Fruit fly (Drosophila melanogaster) whole organism, embryonic: ENCODE results near the gene CG42268.

Source experiments
- B-H2 ChIP-seq: fragments of 200-800 bp; sonication (Bioruptor generic); optimal IDR thresholded peaks from 2 replicates; lab custom pipeline; 2018; ENCODE audit warnings: missing biosample characterization, mild to moderate bottlenecking, missing genetic modification characterization
- Blimp-1 ChIP-seq: fragments of 200-800 bp; sonication (Bioruptor generic); optimal IDR thresholded peaks from 3 replicates; lab custom pipeline; 2018; ENCODE audit warnings: missing biosample characterization, missing genetic modification characterization, mild to moderate bottlenecking, moderate library complexity, missing genetic modification reagents
- Bteb2 ChIP-seq: fragments of 200-800 bp; sonication (Bioruptor generic); optimal IDR thresholded peaks from 2 replicates; lab custom pipeline; 2016; ENCODE audit warnings: missing biosample characterization, missing genetic modification characterization
- CG10147 ChIP-seq: fragments of 200-800 bp; sonication (Bioruptor generic); optimal IDR thresholded peaks from 2 replicates; lab custom pipeline; 2019; ENCODE audit warnings: missing biosample characterization, mild to moderate bottlenecking, missing genetic modification characterization, moderate library complexity
- CG10274 ChIP-seq: fragments of 200-800 bp; sonication (Bioruptor generic); optimal IDR thresholded peaks from 3 replicates; lab custom pipeline; 2017; ENCODE audit warnings: missing biosample characterization, mild to moderate bottlenecking, missing genetic modification characterization
- CG10979 ChIP-seq: fragments of 200-800 bp; sonication (Bioruptor generic); optimal IDR thresholded peaks from 2 replicates; lab custom pipeline; 2018; ENCODE audit warnings: missing biosample characterization, mild to moderate bottlenecking, missing genetic modification characterization, moderate library complexity
- CG11723 ChIP-seq: fragments of 200-800 bp; sonication (Bioruptor generic); optimal IDR thresholded peaks from 2 replicates; lab custom pipeline; 2017; ENCODE audit warnings: missing biosample characterization, mild to moderate bottlenecking, missing genetic modification characterization
- CG14965 ChIP-seq: fragments of 200-800 bp; sonication (Bioruptor generic); optimal IDR thresholded peaks from 2 replicates; lab custom pipeline; 2016; ENCODE audit warnings: missing biosample characterization, missing genetic modification characterization, borderline replicate concordance
- CG16779 ChIP-seq: fragments of 200-800 bp; sonication (Bioruptor generic); IDR thresholded peaks from 2 replicates; pipeline ENCODE4 v1.3.6; 2022; ENCODE audit warnings: missing biosample characterization, missing genetic modification characterization
- CG17361 ChIP-seq: fragments of 200-800 bp; sonication (Bioruptor generic); IDR thresholded peaks from 3 replicates; pipeline ENCODE4 v1.3.6; 2022; ENCODE audit warnings: missing biosample characterization, missing genetic modification characterization
- CG18476 ChIP-seq: fragments of 200-800 bp; sonication (Bioruptor generic); optimal IDR thresholded peaks from 2 replicates; lab custom pipeline; 2016; ENCODE audit warnings: missing biosample characterization, mild to moderate bottlenecking, missing genetic modification characterization
- CG18599 ChIP-seq: fragments of 200-800 bp; sonication (Bioruptor generic); optimal IDR thresholded peaks from 3 replicates; lab custom pipeline; 2017; ENCODE audit warnings: missing biosample characterization, missing genetic modification characterization, mild to moderate bottlenecking, moderate library complexity, missing genetic modification reagents
- CG2120 ChIP-seq: fragments of 200-800 bp; sonication (Bioruptor generic); optimal IDR thresholded peaks from 3 replicates; lab custom pipeline; 2016; ENCODE audit warnings: missing biosample characterization, missing genetic modification characterization
- CG2202 ChIP-seq: fragments of 200-800 bp; sonication (Bioruptor generic); optimal IDR thresholded peaks from 2 replicates; lab custom pipeline; 2018; ENCODE audit warnings: missing biosample characterization, mild to moderate bottlenecking, missing genetic modification characterization
- CG30403 ChIP-seq: fragments of 200-800 bp; sonication (Bioruptor generic); optimal IDR thresholded peaks from 3 replicates; lab custom pipeline; 2016; ENCODE audit warnings: missing biosample characterization, missing genetic modification characterization
- CG4360 ChIP-seq: fragments of 200-800 bp; sonication (Bioruptor generic); IDR thresholded peaks from 2 replicates; pipeline ENCODE4 v1.3.6; 2022; ENCODE audit warnings: missing biosample characterization, missing genetic modification characterization
- CG4820 ChIP-seq: fragments of 200-800 bp; sonication (Bioruptor generic); optimal IDR thresholded peaks from 3 replicates; lab custom pipeline; 2016; ENCODE audit warnings: missing biosample characterization, missing genetic modification characterization
- CG7745 ChIP-seq: fragments of 200-800 bp; sonication (Bioruptor generic); optimal IDR thresholded peaks from 2 replicates; lab custom pipeline; 2018; ENCODE audit warnings: missing biosample characterization, mild to moderate bottlenecking, missing genetic modification characterization, moderate library complexity
- CG7786 ChIP-seq: fragments of 200-800 bp; sonication (Bioruptor generic); optimal IDR thresholded peaks from 2 replicates; lab custom pipeline; 2016; ENCODE audit warnings: missing biosample characterization, missing genetic modification characterization
- CG7839 ChIP-seq: fragments of 200-800 bp; sonication (Bioruptor generic); optimal IDR thresholded peaks from 3 replicates; lab custom pipeline; 2018; ENCODE audit warnings: missing biosample characterization, mild to moderate bottlenecking, missing genetic modification characterization, moderate library complexity
- CG8478 ChIP-seq: fragments of >200 bp; optimal IDR thresholded peaks from 2 replicates; lab custom pipeline; 2018
- CG8944 ChIP-seq: fragments of 200-800 bp; sonication (Bioruptor generic); optimal IDR thresholded peaks from 3 replicates; lab custom pipeline; 2016; ENCODE audit warnings: missing biosample characterization, missing genetic modification characterization
- CG9727 ChIP-seq: fragments of 200-800 bp; sonication (Bioruptor generic); optimal IDR thresholded peaks from 3 replicates; lab custom pipeline; 2017; ENCODE audit warnings: missing biosample characterization, mild to moderate bottlenecking, missing genetic modification characterization
- CkIIα-i1 ChIP-seq: fragments of 200-800 bp; sonication (Bioruptor generic); IDR thresholded peaks from 2 replicates; pipeline ENCODE4 v1.3.6; 2022; ENCODE audit warnings: missing biosample characterization, missing genetic modification characterization
- Dip3 ChIP-seq: fragments of 200-800 bp; sonication (Bioruptor generic); optimal IDR thresholded peaks from 3 replicates; lab custom pipeline; 2016; ENCODE audit warnings: missing biosample characterization, missing genetic modification characterization
- Doc2 ChIP-seq: fragments of 200-800 bp; sonication (Bioruptor generic); IDR thresholded peaks from 2 replicates; pipeline ENCODE4 v1.3.6; 2022; ENCODE audit warnings: missing biosample characterization, missing genetic modification characterization
- Drgx ChIP-seq: fragments of 200-800 bp; sonication (Bioruptor generic); IDR thresholded peaks from 2 replicates; pipeline ENCODE4 v1.3.6; 2022; ENCODE audit warnings: missing biosample characterization, missing genetic modification characterization
- Fer1 ChIP-seq: fragments of 200-800 bp; sonication (Bioruptor generic); optimal IDR thresholded peaks from 2 replicates; lab custom pipeline; 2017; ENCODE audit warnings: missing biosample characterization, mild to moderate bottlenecking, missing genetic modification characterization
- HmgZ ChIP-seq: fragments of 200-800 bp; sonication (Bioruptor generic); optimal IDR thresholded peaks from 2 replicates; lab custom pipeline; 2018; ENCODE audit warnings: missing biosample characterization, mild to moderate bottlenecking, missing genetic modification characterization
- Lim3 ChIP-seq: fragments of 200-800 bp; sonication (Bioruptor generic); IDR thresholded peaks from 2 replicates; pipeline ENCODE4 v1.3.6; 2022; ENCODE audit warnings: missing biosample characterization, missing genetic modification characterization
- Mes4 ChIP-seq: fragments of 200-800 bp; sonication (Bioruptor generic); optimal IDR thresholded peaks from 2 replicates; lab custom pipeline; 2016; ENCODE audit warnings: missing biosample characterization, missing genetic modification characterization
- Opbp ChIP-seq: fragments of 200-800 bp; sonication (Bioruptor generic); IDR thresholded peaks from 3 replicates; pipeline ENCODE4 v1.3.6; 2022; ENCODE audit warnings: missing biosample characterization, missing genetic modification characterization; ENCODE audit not compliant: partially characterized antibody
- Xrp1 ChIP-seq: fragments of 200-800 bp; sonication (Bioruptor generic); IDR thresholded peaks from 2 replicates; pipeline ENCODE4 v1.3.6; 2022; ENCODE audit warnings: missing biosample characterization, missing genetic modification characterization
- dan ChIP-seq: fragments of 200-800 bp; sonication (Bioruptor generic); IDR thresholded peaks from 2 replicates; pipeline ENCODE4 v1.3.6; 2022; ENCODE audit warnings: missing biosample characterization, missing genetic modification characterization
- exex ChIP-seq: fragments of 200-800 bp; sonication (Bioruptor generic); optimal IDR thresholded peaks from 4 replicates; lab custom pipeline; 2018; ENCODE audit warnings: missing biosample characterization, mild to moderate bottlenecking, missing genetic modification characterization, moderate library complexity
- fd3F ChIP-seq: fragments of 200-800 bp; sonication (Bioruptor generic); optimal IDR thresholded peaks from 2 replicates; lab custom pipeline; 2018; ENCODE audit warnings: missing biosample characterization, mild to moderate bottlenecking, missing genetic modification characterization, moderate library complexity
- gem ChIP-seq: fragments of 200-800 bp; sonication (Bioruptor generic); optimal IDR thresholded peaks from 2 replicates; lab custom pipeline; 2019; ENCODE audit warnings: missing biosample characterization, mild to moderate bottlenecking, missing genetic modification characterization, moderate library complexity
- her ChIP-seq: fragments of 200-800 bp; sonication (Bioruptor generic); optimal IDR thresholded peaks from 2 replicates; lab custom pipeline; 2016; ENCODE audit warnings: missing biosample characterization, missing genetic modification characterization
- insv ChIP-seq, 2 experiments: fragments of 200-800 bp; sonication (Bioruptor generic); optimal IDR thresholded peaks; 3 replicates each; lab custom pipeline; 2016 to 2018; ENCODE audit warnings: missing biosample characterization in 2 of 2, missing genetic modification characterization in 2 of 2
- ken ChIP-seq: fragments of 200-800 bp; sonication (Bioruptor generic); IDR thresholded peaks from 3 replicates; pipeline ENCODE4 v1.3.6; 2022; ENCODE audit warnings: missing biosample characterization, missing genetic modification characterization
- lbe ChIP-seq: fragments of 200-800 bp; sonication (Bioruptor generic); optimal IDR thresholded peaks from 2 replicates; lab custom pipeline; 2016; ENCODE audit warnings: missing biosample characterization, mild to moderate bottlenecking, missing genetic modification characterization
- lilli ChIP-seq: fragments of 200-800 bp; sonication (Bioruptor generic); optimal IDR thresholded peaks from 3 replicates; lab custom pipeline; 2016; ENCODE audit warnings: missing biosample characterization, missing genetic modification characterization
- oc ChIP-seq: fragments of 200-800 bp; sonication (Bioruptor generic); optimal IDR thresholded peaks from 2 replicates; lab custom pipeline; 2018; ENCODE audit warnings: missing biosample characterization, mild to moderate bottlenecking, missing genetic modification characterization, moderate library complexity
- pnt ChIP-seq: fragments of 200-800 bp; sonication (Bioruptor generic); optimal IDR thresholded peaks from 3 replicates; lab custom pipeline; 2016; ENCODE audit warnings: missing biosample characterization, missing genetic modification characterization
- scrt ChIP-seq: fragments of 200-800 bp; sonication (Bioruptor generic); optimal IDR thresholded peaks from 2 replicates; lab custom pipeline; 2018; ENCODE audit warnings: missing biosample characterization, mild to moderate bottlenecking, missing genetic modification characterization, moderate library complexity
- sna ChIP-seq: fragments of 200-800 bp; sonication (Bioruptor generic); IDR thresholded peaks from 2 replicates; pipeline ENCODE4 v1.3.6; 2022; ENCODE audit warnings: missing biosample characterization, missing genetic modification characterization; ENCODE audit not compliant: partially characterized antibody
- sob ChIP-seq: fragments of 200-800 bp; sonication (Bioruptor generic); IDR thresholded peaks from 2 replicates; pipeline ENCODE4 v1.3.6; 2022; ENCODE audit warnings: missing biosample characterization, missing genetic modification characterization
- sr ChIP-seq: fragments of 200-800 bp; sonication (Bioruptor generic); IDR thresholded peaks from 3 replicates; pipeline ENCODE4 v1.3.6; 2022; ENCODE audit warnings: missing biosample characterization, missing genetic modification characterization
- tup ChIP-seq: fragments of 200-800 bp; sonication (Bioruptor generic); optimal IDR thresholded peaks from 2 replicates; lab custom pipeline; 2016; ENCODE audit warnings: missing biosample characterization, mild to moderate bottlenecking, missing genetic modification characterization, moderate library complexity
- unc-4 ChIP-seq: fragments of 200-800 bp; sonication (Bioruptor generic); IDR thresholded peaks from 2 replicates; pipeline ENCODE4 v1.3.6; 2022; ENCODE audit warnings: missing biosample characterization, missing genetic modification characterization; ENCODE audit not compliant: partially characterized antibody
- usp ChIP-seq: fragments of >200 bp; optimal IDR thresholded peaks from 2 replicates; lab custom pipeline; 2017; ENCODE audit warnings: missing biosample characterization, missing genetic modification characterization
- yki ChIP-seq: fragments of >200 bp; optimal IDR thresholded peaks from 3 replicates; lab custom pipeline; 2018

The CG42268 gene

DNA sequence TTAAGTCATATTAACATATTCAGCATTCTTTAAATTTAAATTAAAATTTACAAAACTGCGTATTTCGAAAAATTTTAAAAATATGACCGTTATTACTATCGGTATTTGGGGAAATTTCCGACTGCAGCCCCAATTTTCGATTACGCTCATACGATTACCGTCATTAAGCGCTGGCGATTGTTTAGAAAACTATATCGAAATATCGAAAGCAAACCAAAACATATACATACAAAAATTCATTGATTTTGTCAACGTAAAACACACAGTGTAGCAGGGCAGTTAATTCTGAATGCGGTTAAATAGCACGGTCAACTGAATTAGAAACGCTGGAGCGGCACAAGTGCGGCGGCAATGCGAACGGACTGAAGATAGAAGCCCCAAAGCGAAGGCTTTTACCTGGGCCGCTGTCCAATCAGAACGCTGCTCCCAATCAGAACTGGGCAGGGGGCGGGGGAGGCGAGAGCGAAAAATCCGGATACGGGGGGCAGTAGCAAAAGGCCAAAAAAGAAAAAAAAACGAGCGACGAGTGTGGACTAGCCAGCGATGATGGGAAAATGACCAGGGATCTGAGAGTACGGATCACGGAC, 55.9 kb downstream of the CG42268 start, which contains the start of gene CG16711 (continued):
- TF ChIP-seq insv (GFP tag; optimal IDR thresholded peaks at IDR 0.05; lab: Kevin White, UChicago) (peak; percentile 62 to 91), Dip3 (GFP tag; lab: Kevin White, UChicago) (no peak), Bteb2 (GFP tag; lab: Kevin White, UChicago) (no peak), Xrp1 (GFP tag; lab: Robert Waterston, UW) (no peak), CG17361 (GFP tag; lab: Robert Waterston, UW) (no peak), oc (no peak), CG10274 (GFP tag; lab: Kevin White, UChicago) (no peak), CG10147 (GFP tag; lab: Kevin White, UChicago) (peak; percentile 3), ken (GFP tag; lab: Robert Waterston, UW) (no peak), HmgZ (tag; lab: Kevin White, UChicago) (peak; percentile 24), fd3F (no peak), tup (GFP tag; lab: Kevin White, UChicago) (no peak), dan (GFP tag; lab: Robert Waterston, UW) (no peak), CG8478 (no peak), CG10979 (tag; lab: Kevin White, UChicago) (no peak), Blimp-1 (GFP tag; lab: Kevin White, UChicago) (no peak), CG9727 (GFP tag; lab: Kevin White, UChicago) (no peak), CG4820 (GFP tag; lab: Kevin White, UChicago) (no peak), sna (GFP tag; lab: Robert Waterston, UW) (peak; percentile 90), lilli (no peak), Doc2 (no peak), gem (tag; lab: Kevin White, UChicago) (no peak), Fer1 (no peak), CG11723 (GFP tag; lab: Kevin White, UChicago) (no peak), B-H2 (GFP tag; lab: Kevin White, UChicago) (no peak), CG18476 (no peak), sr (no peak), usp (GFP tag; lab: Kevin White, UChicago) (no peak), CG2202 (tag; lab: Kevin White, UChicago) (no peak), exex (tag; lab: Kevin White, UChicago) (no peak), CG2120 (GFP tag; lab: Kevin White, UChicago) (no peak), CkIIα-i1 (GFP tag; lab: Robert Waterston, UW) (no peak), scrt (GFP tag; lab: Kevin White, UChicago) (no peak), lbe (GFP tag; lab: Kevin White, UChicago) (no peak), sob (GFP tag; lab: Robert Waterston, UW) (no peak), CG30403 (GFP tag; lab: Kevin White, UChicago) (no peak), unc-4 (GFP tag; lab: Robert Waterston, UW) (peak; percentile 96), Drgx (no peak), CG7839 (no peak), CG8944 (GFP tag; lab: Kevin White, UChicago) (no peak), CG18599 (GFP tag; lab: Kevin White, UChicago) (no peak), Mes4 (GFP tag; lab: Kevin White, UChicago) (no peak), CG16779 (GFP tag; lab: Robert Waterston, UW) (no peak), Lim3 (GFP tag; lab: Robert Waterston, UW) (no peak), yki (no peak), Opbp (GFP tag; lab: Robert Waterston, UW) (peak; percentile 95), CG7745 (tag; lab: Kevin White, UChicago) (no peak), her (GFP tag; lab: Kevin White, UChicago) (no peak), CG4360 (no peak), CG14965 (GFP tag; lab: Kevin White, UChicago) (no peak), pnt (GFP tag; lab: Kevin White, UChicago) (no peak), CG7786 (no peak)
